Worm (Caenorhabditis elegans): ENCODE results near the gene srd-30.

srd-30 gene

ce11 chrV:7643416-7643815, 13.8 kb downstream of the srd-30 start, which contains the start of gene F07C4.11:
F07C4.11 (minus strand) TSS chrV:7643516.
- TF ChIP-seq lin-35 (GFP tag; optimal IDR thresholded peaks at IDR 0.05): no peak
- no peak for TF ChIP-seq F33H1.4 (GFP tag; IDR thresholded peaks at IDR 0.05)
- no peak for TF ChIP-seq F39B2.1 (GFP tag; IDR thresholded peaks at IDR 0.05)
- TF ChIP-seq nhr-80 (tag; optimal IDR thresholded peaks at IDR 0.05): no peak
- TF ChIP-seq madf-3 (GFP tag; IDR thresholded peaks at IDR 0.05): no peak
- no peak for TF ChIP-seq nfya-2 (GFP tag; IDR thresholded peaks at IDR 0.05)

ce11 chrV:7645454-7645853, 15.8 kb downstream of the srd-30 start, which contains the start of gene str-47:
str-47 (plus strand) TSS chrV:7645754.
- TF ChIP-seq dpff-1 (tag; optimal IDR thresholded peaks at IDR 0.05) (no peak), nhr-120 (GFP tag; IDR thresholded peaks at IDR 0.05) (no peak), egl-18 (GFP tag; IDR thresholded peaks at IDR 0.05) (no peak), egrh-3 (GFP tag; IDR thresholded peaks at IDR 0.05) (no peak), rpc-1 (optimal IDR thresholded peaks at IDR 0.05) (no peak), rpc-1 (tag; optimal IDR thresholded peaks at IDR 0.05) (no peak), rec-8 (tag; optimal IDR thresholded peaks at IDR 0.05) (no peak), lir-1 (GFP tag; conservative IDR thresholded peaks at IDR 0.05) (no peak), fkh-3 (tag; optimal IDR thresholded peaks at IDR 0.05) (no peak), snpc-1.1 (tag; optimal IDR thresholded peaks at IDR 0.05; ENCODE audit: insufficient read depth) (no peak), mxl-1 (tag; optimal IDR thresholded peaks at IDR 0.05) (no peak), let-607 (tag; optimal IDR thresholded peaks at IDR 0.05) (no peak)

- TF ChIP-seq rpc-1 (optimal IDR thresholded peaks at IDR 0.05) (no peak), rpc-1 (tag; optimal IDR thresholded peaks at IDR 0.05) (peak; percentile 8), nhr-27 (tag; optimal IDR thresholded peaks at IDR 0.05) (no peak), somi-1 (GFP tag; optimal IDR thresholded peaks at IDR 0.05) (no peak)
Measured at ce11 chrV:7647147-7647546, 17.5 kb downstream of the srd-30 start.

ce11 chrV:7649963-7650362, 20.4 kb downstream of the srd-30 start:
- TF ChIP-seq sea-2 (GFP tag; IDR thresholded peaks at IDR 0.05) (no peak), F52B5.7 (tag; optimal IDR thresholded peaks at IDR 0.05) (no peak), lin-40 (tag; optimal IDR thresholded peaks at IDR 0.05) (no peak), egrh-3 (GFP tag; IDR thresholded peaks at IDR 0.05) (no peak), attf-5 (GFP tag; optimal IDR thresholded peaks at IDR 0.05) (no peak), ZK185.1 (tag; optimal IDR thresholded peaks at IDR 0.05; ENCODE audit: poor library complexity, severe bottlenecking) (no peak), Y79H2A.3 (GFP tag; conservative IDR thresholded peaks at IDR 0.05) (no peak), mxl-1 (tag; optimal IDR thresholded peaks at IDR 0.05) (no peak), aptf-3 (GFP tag; IDR thresholded peaks at IDR 0.05) (no peak), ama-1 (optimal IDR thresholded peaks at IDR 0.05) (no peak), ama-1 (GFP tag; optimal IDR thresholded peaks at IDR 0.05) (no peak), Y53F4B.3 (GFP tag; IDR thresholded peaks at IDR 0.05) (no peak), T07F8.4 (tag; optimal IDR thresholded peaks at IDR 0.05) (no peak), ztf-18 (tag; optimal IDR thresholded peaks at IDR 0.05) (no peak), lin-26 (GFP tag; IDR thresholded peaks at IDR 0.05) (no peak), ceh-40 (GFP tag; IDR thresholded peaks at IDR 0.05) (no peak), B0336.3 (GFP tag; IDR thresholded peaks at IDR 0.05) (no peak), lin-35 (GFP tag; optimal IDR thresholded peaks at IDR 0.05) (no peak), unc-62 (GFP tag; optimal IDR thresholded peaks at IDR 0.05) (no peak), F39B2.1 (GFP tag; IDR thresholded peaks at IDR 0.05) (no peak)

Data from whole organism, young adult.